Fruit fly (Drosophila melanogaster) S2 (cell line): Measurements from ENCODE around the gene CG8611.

Source experiments
- CG8478 ChIP-seq: fragments of >200 bp; optimal IDR thresholded peaks from 2 replicates; lab custom pipeline; 2018
- CTCF ChIP-seq, 2 experiments: fragments of >200 bp; optimal IDR thresholded peaks; 2 replicates each; lab custom pipeline; 2018

DNA sequence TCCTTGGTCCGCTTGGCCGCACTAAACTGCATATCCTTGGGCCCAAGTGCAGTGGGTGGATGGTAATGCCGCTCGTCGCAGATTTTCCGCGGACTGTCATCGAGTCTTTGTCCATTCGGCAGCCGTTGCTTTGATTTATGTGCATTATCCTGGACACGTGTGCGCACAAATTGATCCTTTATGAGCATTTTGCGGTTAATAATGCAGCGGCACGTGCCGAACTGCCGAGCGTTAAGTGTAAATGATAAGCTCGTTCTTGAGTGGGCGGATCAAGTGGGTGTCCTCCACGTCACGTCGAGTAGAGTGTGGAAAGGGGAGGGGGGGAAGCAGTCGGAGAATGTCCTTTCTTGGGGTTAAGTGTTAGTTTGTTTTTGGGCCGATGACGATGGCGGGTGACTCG is 14.2 kb downstream of the CG8611 start:
- no peak for TF ChIP-seq CG8478 (lab: Kevin White, UChicago)
- TF ChIP-seq CTCF (optimal IDR thresholded peaks at IDR 0.05; lab: Kevin White, UChicago) = no peak
